Worm (Caenorhabditis elegans): ENCODE measurements around the gene K11G12.6.

The K11G12.6 gene

ce11 chrX:6742011-6742683 is 12.7 kb upstream of the K11G12.6 start, which contains the start of gene mdl-1:
Gene mdl-1, plus strand, starts transcription at chrX:6742351.
- TF ChIP-seq C34F6.9 (tag; optimal IDR thresholded peaks at IDR 0.05) (peak; percentile 84), egl-27 (tag; optimal IDR thresholded peaks at IDR 0.05) (peak; percentile 84), zag-1 (tag; optimal IDR thresholded peaks at IDR 0.05) (peak; percentile 93), elt-3 (tag; optimal IDR thresholded peaks at IDR 0.05) (no peak), sma-3 (GFP tag; optimal IDR thresholded peaks at IDR 0.05) (peak; percentile 3), elt-1 (tag; optimal IDR thresholded peaks at IDR 0.05) (peak; percentile 8), ztf-11 (tag; optimal IDR thresholded peaks at IDR 0.05) (no peak), lsy-2 (tag; optimal IDR thresholded peaks at IDR 0.05) (peak; percentile 30 to 75), snpc-4 (tag; optimal IDR thresholded peaks at IDR 0.05) (peak; percentile 73), ztf-4 (tag; optimal IDR thresholded peaks at IDR 0.05) (peak; percentile 87), unc-55 (GFP tag; optimal IDR thresholded peaks at IDR 0.05) (peak; percentile 65), ceh-16 (tag; optimal IDR thresholded peaks at IDR 0.05) (peak; percentile 93), Y55F3AM.14 (GFP tag; optimal IDR thresholded peaks at IDR 0.05) (peak; percentile 83), nhr-10 (tag; optimal IDR thresholded peaks at IDR 0.05) (no peak), fos-1 (tag; optimal IDR thresholded peaks at IDR 0.05) (peak; percentile 82), lin-11 (tag; optimal IDR thresholded peaks at IDR 0.05) (peak; percentile 82), unc-62 (GFP tag; optimal IDR thresholded peaks at IDR 0.05) (peak; percentile 10), dmd-4 (tag; optimal IDR thresholded peaks at IDR 0.05) (no peak), ceh-82 (tag; optimal IDR thresholded peaks at IDR 0.05) (peak; percentile 52), mdl-1 (tag; optimal IDR thresholded peaks at IDR 0.05) (peak; percentile 100), nhr-129 (tag; optimal IDR thresholded peaks at IDR 0.05) (peak; percentile 93), peb-1 (tag; optimal IDR thresholded peaks at IDR 0.05) (no peak), nhr-77 (tag; optimal IDR thresholded peaks at IDR 0.05) (no peak), nhr-6 (tag; optimal IDR thresholded peaks at IDR 0.05) (peak; percentile 65), lin-39 (tag; optimal IDR thresholded peaks at IDR 0.05) (peak; percentile 37), alr-1 (tag; optimal IDR thresholded peaks at IDR 0.05) (no peak), sem-4 (tag; optimal IDR thresholded peaks at IDR 0.05) (peak; percentile 70), sma-9 (GFP tag; optimal IDR thresholded peaks at IDR 0.05) (peak; percentile 100), sma-9 (tag; optimal IDR thresholded peaks at IDR 0.05) (peak; percentile 97), nhr-25 (tag; optimal IDR thresholded peaks at IDR 0.05) (peak; percentile 93), gmeb-1 (tag; optimal IDR thresholded peaks at IDR 0.05) (peak; percentile 64), blmp-1 (tag; optimal IDR thresholded peaks at IDR 0.05; ENCODE audit: insufficient read depth) (peak; percentile 87), nhr-237 (tag; optimal IDR thresholded peaks at IDR 0.05) (no peak), F13H6.1 (tag; optimal IDR thresholded peaks at IDR 0.05) (peak; percentile 97), nhr-21 (tag; optimal IDR thresholded peaks at IDR 0.05) (peak; percentile 91), crh-2 (tag; optimal IDR thresholded peaks at IDR 0.05) (peak; percentile 94), mbf-1 (tag; optimal IDR thresholded peaks at IDR 0.05) (no peak), ZK546.5 (tag; optimal IDR thresholded peaks at IDR 0.05) (peak; percentile 18), ama-1 (optimal IDR thresholded peaks at IDR 0.05) (peak; percentile 92), unc-39 (tag; optimal IDR thresholded peaks at IDR 0.05) (no peak), aly-2 (tag; optimal IDR thresholded peaks at IDR 0.05) (no peak), ztf-1 (GFP tag; conservative IDR thresholded peaks at IDR 0.05) (no peak), mab-5 (tag; optimal IDR thresholded peaks at IDR 0.05) (peak; percentile 70), lin-13 (GFP tag; optimal IDR thresholded peaks at IDR 0.05) (peak; percentile 84), nhr-11 (tag; optimal IDR thresholded peaks at IDR 0.05) (no peak), R02D3.7 (tag; optimal IDR thresholded peaks at IDR 0.05) (no peak)

ce11 chrX:6741532-6741931 is 12.1 kb upstream of the K11G12.6 start:
- TF ChIP-seq mdl-1 (tag; optimal IDR thresholded peaks at IDR 0.05) = peak in 1 of 2 experiments; percentile 90
- peak; percentile 98 for TF ChIP-seq sma-9 (GFP tag; optimal IDR thresholded peaks at IDR 0.05)
- TF ChIP-seq sma-9 (tag; optimal IDR thresholded peaks at IDR 0.05) = no peak
- no peak for TF ChIP-seq F13H6.1 (tag; optimal IDR thresholded peaks at IDR 0.05)
- no peak for TF ChIP-seq elt-1 (tag; optimal IDR thresholded peaks at IDR 0.05)
- TF ChIP-seq zag-1 (tag; optimal IDR thresholded peaks at IDR 0.05) = no peak
- TF ChIP-seq nhr-6 (tag; optimal IDR thresholded peaks at IDR 0.05) = peak; percentile 68
- TF ChIP-seq lsy-2 (tag; optimal IDR thresholded peaks at IDR 0.05) = peak in 1 of 2 experiments; percentile 35
- no peak for TF ChIP-seq aly-2 (tag; optimal IDR thresholded peaks at IDR 0.05)
- no peak for TF ChIP-seq Y55F3AM.14 (GFP tag; optimal IDR thresholded peaks at IDR 0.05)
- TF ChIP-seq egl-27 (tag; optimal IDR thresholded peaks at IDR 0.05) = peak; percentile 86
- TF ChIP-seq mab-5 (tag; optimal IDR thresholded peaks at IDR 0.05) = no peak
- TF ChIP-seq nhr-129 (tag; optimal IDR thresholded peaks at IDR 0.05) = peak; percentile 70
- TF ChIP-seq nhr-23 (tag; optimal IDR thresholded peaks at IDR 0.05) = no peak
- no peak for TF ChIP-seq ztf-4 (tag; optimal IDR thresholded peaks at IDR 0.05)
- TF ChIP-seq crh-2 (tag; optimal IDR thresholded peaks at IDR 0.05) = peak; percentile 71
- TF ChIP-seq unc-62 (GFP tag; optimal IDR thresholded peaks at IDR 0.05) = peak; percentile 53
- peak; percentile 61 for TF ChIP-seq ceh-16 (tag; optimal IDR thresholded peaks at IDR 0.05)
- no peak for TF ChIP-seq nhr-12 (tag; optimal IDR thresholded peaks at IDR 0.05)
- no peak for TF ChIP-seq ceh-82 (tag; optimal IDR thresholded peaks at IDR 0.05)
- TF ChIP-seq dmd-4 (tag; optimal IDR thresholded peaks at IDR 0.05) = no peak
- TF ChIP-seq nhr-21 (tag; optimal IDR thresholded peaks at IDR 0.05) = peak; percentile 85
- no peak for TF ChIP-seq ama-1 (optimal IDR thresholded peaks at IDR 0.05)
- no peak for TF ChIP-seq peb-1 (tag; optimal IDR thresholded peaks at IDR 0.05)
- peak; percentile 15 for TF ChIP-seq sem-4 (tag; optimal IDR thresholded peaks at IDR 0.05)
- TF ChIP-seq lin-13 (GFP tag; optimal IDR thresholded peaks at IDR 0.05) = no peak
- peak; percentile 91 for TF ChIP-seq blmp-1 (tag; optimal IDR thresholded peaks at IDR 0.05; ENCODE audit: insufficient read depth)
- TF ChIP-seq sma-3 (GFP tag; optimal IDR thresholded peaks at IDR 0.05) = peak; percentile 89
- no peak for TF ChIP-seq ztf-11 (tag; optimal IDR thresholded peaks at IDR 0.05)
- peak; percentile 96 for TF ChIP-seq nhr-25 (tag; optimal IDR thresholded peaks at IDR 0.05)
- no peak for TF ChIP-seq elt-3 (tag; optimal IDR thresholded peaks at IDR 0.05)
- no peak for TF ChIP-seq unc-39 (tag; optimal IDR thresholded peaks at IDR 0.05)
- TF ChIP-seq ztf-1 (GFP tag; conservative IDR thresholded peaks at IDR 0.05) = no peak
- no peak for TF ChIP-seq lin-39 (tag; optimal IDR thresholded peaks at IDR 0.05)
